Worm (Caenorhabditis elegans): Measurements from ENCODE around the gene mcm-6.

Gene mcm-6

ce11 chrIII:9817087-9817612, 23.0 kb downstream of the mcm-6 start, which contains the start of gene cnx-1 (continued):
- TF ChIP-seq ceh-2 (tag; optimal IDR thresholded peaks at IDR 0.05) = no peak
- peak; percentile 30 for TF ChIP-seq tbx-2 (tag; optimal IDR thresholded peaks at IDR 0.05)
- TF ChIP-seq ceh-9 (tag; optimal IDR thresholded peaks at IDR 0.05) = no peak
- no peak for TF ChIP-seq lin-11 (tag; optimal IDR thresholded peaks at IDR 0.05)
- no peak for TF ChIP-seq ceh-45 (GFP tag; IDR thresholded peaks at IDR 0.05)
- TF ChIP-seq nfya-1 (tag; optimal IDR thresholded peaks at IDR 0.05) = peak; percentile 50
- TF ChIP-seq sox-4 (tag; optimal IDR thresholded peaks at IDR 0.05) = no peak
- no peak for TF ChIP-seq unc-3 (GFP tag; conservative IDR thresholded peaks at IDR 0.05)
- no peak for TF ChIP-seq unc-3 (tag; optimal IDR thresholded peaks at IDR 0.05)
- peak; percentile 12 for TF ChIP-seq C08G9.2 (tag; optimal IDR thresholded peaks at IDR 0.05)
- TF ChIP-seq unc-42 (tag; optimal IDR thresholded peaks at IDR 0.05) = peak; percentile 28
- TF ChIP-seq lim-6 (tag; optimal IDR thresholded peaks at IDR 0.05) = no peak
- TF ChIP-seq K09A11.1 (tag; optimal IDR thresholded peaks at IDR 0.05; ENCODE audit: insufficient read depth) = no peak
- TF ChIP-seq dve-1 (tag; optimal IDR thresholded peaks at IDR 0.05) = no peak
- TF ChIP-seq nhr-232 (tag; optimal IDR thresholded peaks at IDR 0.05) = no peak
- no peak for TF ChIP-seq ceh-24 (tag; optimal IDR thresholded peaks at IDR 0.05)
- TF ChIP-seq mec-3 (tag; optimal IDR thresholded peaks at IDR 0.05; ENCODE audit: borderline replicate concordance) = no peak
- no peak for TF ChIP-seq ztf-16 (tag; optimal IDR thresholded peaks at IDR 0.05)
- no peak for TF ChIP-seq T23F11.4 (GFP tag; optimal IDR thresholded peaks at IDR 0.05)
- no peak for TF ChIP-seq ceh-6 (GFP tag; optimal IDR thresholded peaks at IDR 0.05)
- no peak for TF ChIP-seq ttx-3 (tag; optimal IDR thresholded peaks at IDR 0.05)
- no peak for TF ChIP-seq nhr-11 (tag; optimal IDR thresholded peaks at IDR 0.05)
- peak; percentile 3 for TF ChIP-seq hlh-30 (tag; optimal IDR thresholded peaks at IDR 0.05; ENCODE audit: insufficient read depth)
- TF ChIP-seq pax-1 (tag; optimal IDR thresholded peaks at IDR 0.05) = no peak
- TF ChIP-seq odd-2 (tag; optimal IDR thresholded peaks at IDR 0.05) = no peak
- no peak for TF ChIP-seq fkh-10 (GFP tag; optimal IDR thresholded peaks at IDR 0.05)
- TF ChIP-seq ama-1 (optimal IDR thresholded peaks at IDR 0.05) = no peak
- peak; percentile 31 for TF ChIP-seq unc-86 (tag; optimal IDR thresholded peaks at IDR 0.05)
- TF ChIP-seq ets-4 (tag; optimal IDR thresholded peaks at IDR 0.05) = no peak
- no peak for TF ChIP-seq sox-2 (GFP tag; IDR thresholded peaks at IDR 0.05)
- no peak for TF ChIP-seq ceh-22 (tag; optimal IDR thresholded peaks at IDR 0.05)
- no peak for TF ChIP-seq hlh-13 (GFP tag; optimal IDR thresholded peaks at IDR 0.05)
- no peak for TF ChIP-seq pag-3 (tag; optimal IDR thresholded peaks at IDR 0.05; ENCODE audit: borderline replicate concordance)
- TF ChIP-seq elt-4 (tag; optimal IDR thresholded peaks at IDR 0.05) = no peak
- TF ChIP-seq sdc-2 (tag; optimal IDR thresholded peaks at IDR 0.05) = peak; percentile 25
- no peak for TF ChIP-seq dmd-4 (tag; optimal IDR thresholded peaks at IDR 0.05; ENCODE audit: borderline replicate concordance)
- TF ChIP-seq ceh-30 (tag; optimal IDR thresholded peaks at IDR 0.05) = no peak
- TF ChIP-seq C38D4.7 (GFP tag; optimal IDR thresholded peaks at IDR 0.05) = no peak

DNA sequence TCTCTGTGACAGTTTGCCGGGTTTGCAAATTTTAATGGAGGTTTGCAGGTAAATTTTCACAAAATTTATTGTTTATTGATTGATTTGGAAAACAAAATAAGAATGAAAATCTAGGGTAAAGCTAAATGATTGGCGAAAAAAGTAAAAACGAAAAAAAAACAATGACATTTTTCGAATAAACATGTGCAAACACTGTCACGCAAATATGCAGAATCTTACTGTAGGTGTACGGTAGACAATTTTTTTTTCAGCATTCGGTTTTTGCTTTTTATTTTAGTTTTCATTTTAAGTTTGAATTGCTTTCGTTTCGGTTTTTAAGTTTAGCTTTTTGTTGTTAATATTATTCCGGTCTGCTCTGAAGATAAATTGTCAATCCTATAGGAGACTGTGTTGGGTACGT, 23.7 kb downstream of the mcm-6 start:
- no peak for TF ChIP-seq ceh-2 (tag; optimal IDR thresholded peaks at IDR 0.05)
- TF ChIP-seq hlh-15 (tag; optimal IDR thresholded peaks at IDR 0.05) = no peak
- TF ChIP-seq ceh-14 (tag; optimal IDR thresholded peaks at IDR 0.05) = no peak
- TF ChIP-seq Y22D7AL.16 (tag; optimal IDR thresholded peaks at IDR 0.05) = no peak
- TF ChIP-seq sox-4 (tag; optimal IDR thresholded peaks at IDR 0.05) = no peak
- TF ChIP-seq unc-55 (GFP tag; optimal IDR thresholded peaks at IDR 0.05) = no peak
- TF ChIP-seq ceh-34 (tag; optimal IDR thresholded peaks at IDR 0.05) = no peak
- no peak for TF ChIP-seq ceh-45 (GFP tag; IDR thresholded peaks at IDR 0.05)
- TF ChIP-seq tbx-2 (tag; optimal IDR thresholded peaks at IDR 0.05) = no peak
- no peak for TF ChIP-seq ceh-22 (tag; optimal IDR thresholded peaks at IDR 0.05)
- TF ChIP-seq ama-1 (optimal IDR thresholded peaks at IDR 0.05) = no peak
- no peak for TF ChIP-seq eyg-1 (tag; optimal IDR thresholded peaks at IDR 0.05)
